Fruit fly (Drosophila melanogaster) whole organism: ENCODE data around the gene CG6878.

Experiments used
- CG8478 ChIP-seq: fragments of >200 bp; optimal IDR thresholded peaks from 2 replicates; lab custom pipeline; 2018; ENCODE audit warnings: inconsistent platforms
- Dll ChIP-seq: fragments of >200 bp; optimal IDR thresholded peaks from 2 replicates; lab custom pipeline; 2017
- EcR ChIP-seq, 2 experiments: fragments of >200 bp; optimal IDR thresholded peaks; 2 replicates each; lab custom pipeline; 2017; ENCODE audit warnings: missing biosample characterization in 2 of 2, missing genetic modification characterization in 2 of 2, missing genetic modification reagents in 2 of 2
- pan ChIP-seq: fragments of >200 bp; optimal IDR thresholded peaks from 2 replicates; lab custom pipeline; 2017
- psq ChIP-seq: fragments of >200 bp; optimal IDR thresholded peaks from 2 replicates; lab custom pipeline; 2017
- usp ChIP-seq: fragments of >200 bp; optimal IDR thresholded peaks from 2 replicates; lab custom pipeline; 2017; ENCODE audit warnings: missing biosample characterization, missing genetic modification characterization, mixed read lengths

The CG6878 gene

dm6 chr3L:15141118-15142003, 20.3 kb upstream of the CG6878 start:
- TF ChIP-seq pan (no peak), usp (no peak), Dll (lab: Kevin White, UChicago) (no peak), CG8478 (lab: Kevin White, UChicago) (peak; percentile 4), psq (lab: Kevin White, UChicago) (no peak), EcR (GFP tag; optimal IDR thresholded peaks at IDR 0.05; lab: Kevin White, UChicago) (peak; percentile 67 to 92)

DNA sequence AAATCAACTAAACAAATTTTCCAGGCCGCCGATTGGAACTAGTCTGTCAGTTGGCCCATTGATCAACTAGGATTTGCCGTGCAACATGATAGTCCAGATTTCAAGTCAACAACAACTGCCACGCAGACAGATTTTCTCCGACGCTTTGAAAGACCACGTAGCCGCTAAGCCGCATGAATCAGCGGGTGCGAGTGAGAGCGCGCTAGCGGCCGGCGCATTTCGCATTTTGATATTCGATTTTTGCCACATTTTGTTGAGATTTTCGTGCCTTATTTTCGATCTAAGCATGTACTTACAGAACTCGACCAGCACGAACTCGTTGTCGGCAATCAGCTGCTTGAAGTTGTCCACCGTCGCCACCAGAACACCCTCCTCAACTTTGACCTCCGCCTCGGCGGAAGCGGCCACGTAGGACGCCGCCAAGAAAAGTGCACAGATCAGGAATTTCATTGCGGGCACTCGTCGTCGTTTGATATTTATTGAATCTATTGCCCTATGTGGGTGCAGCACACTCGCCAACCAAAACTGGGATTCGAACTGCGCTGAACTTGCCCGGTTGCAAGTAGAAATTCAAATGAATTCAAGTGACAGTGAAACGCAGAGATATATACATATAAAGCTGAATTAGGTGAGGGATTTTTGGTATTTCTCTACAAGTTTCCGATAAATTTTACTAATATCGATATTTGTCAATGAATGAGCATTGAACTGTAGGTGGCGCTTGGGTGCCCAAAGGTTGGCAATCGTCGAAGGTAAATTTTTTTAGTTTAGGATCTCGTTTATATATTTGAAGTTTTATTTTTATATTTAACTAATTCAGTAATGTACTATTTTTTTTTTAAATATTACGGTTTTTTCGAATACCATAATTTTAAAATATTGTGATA, 19.4 kb upstream of the CG6878 start, which contains the start of gene Pdi:
Pdi (minus strand) TSS at position 837 of the 887 bp plus-strand sequence.
- TF ChIP-seq EcR (GFP tag; optimal IDR thresholded peaks at IDR 0.05; lab: Kevin White, UChicago), result peak in 1 of 2 experiments; percentile 12
- TF ChIP-seq pan, result no peak

DNA sequence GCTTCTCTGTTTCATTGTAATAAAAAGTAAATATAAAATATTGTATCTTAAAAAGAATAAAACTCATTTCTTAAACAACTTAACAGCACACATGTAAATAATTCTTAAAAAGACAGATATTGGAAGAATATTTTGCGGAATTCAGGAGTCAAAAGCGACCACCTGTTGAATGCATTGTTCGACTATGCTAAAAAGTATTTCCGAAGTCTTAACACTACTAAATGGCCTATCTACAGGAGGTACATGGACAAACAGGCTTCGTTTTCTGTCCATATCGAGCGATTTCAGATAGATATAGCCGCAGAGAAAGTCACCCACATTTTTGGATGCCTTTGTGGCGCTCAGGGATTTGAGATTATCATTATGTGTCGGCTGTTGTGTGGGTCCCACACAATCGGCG, 18.5 kb upstream of the CG6878 start:
- TF ChIP-seq Dll (lab: Kevin White, UChicago) (no peak), EcR (GFP tag; optimal IDR thresholded peaks at IDR 0.05; lab: Kevin White, UChicago) (no peak), usp (no peak), pan (no peak), psq (lab: Kevin White, UChicago) (no peak), CG8478 (lab: Kevin White, UChicago) (no peak)

DNA sequence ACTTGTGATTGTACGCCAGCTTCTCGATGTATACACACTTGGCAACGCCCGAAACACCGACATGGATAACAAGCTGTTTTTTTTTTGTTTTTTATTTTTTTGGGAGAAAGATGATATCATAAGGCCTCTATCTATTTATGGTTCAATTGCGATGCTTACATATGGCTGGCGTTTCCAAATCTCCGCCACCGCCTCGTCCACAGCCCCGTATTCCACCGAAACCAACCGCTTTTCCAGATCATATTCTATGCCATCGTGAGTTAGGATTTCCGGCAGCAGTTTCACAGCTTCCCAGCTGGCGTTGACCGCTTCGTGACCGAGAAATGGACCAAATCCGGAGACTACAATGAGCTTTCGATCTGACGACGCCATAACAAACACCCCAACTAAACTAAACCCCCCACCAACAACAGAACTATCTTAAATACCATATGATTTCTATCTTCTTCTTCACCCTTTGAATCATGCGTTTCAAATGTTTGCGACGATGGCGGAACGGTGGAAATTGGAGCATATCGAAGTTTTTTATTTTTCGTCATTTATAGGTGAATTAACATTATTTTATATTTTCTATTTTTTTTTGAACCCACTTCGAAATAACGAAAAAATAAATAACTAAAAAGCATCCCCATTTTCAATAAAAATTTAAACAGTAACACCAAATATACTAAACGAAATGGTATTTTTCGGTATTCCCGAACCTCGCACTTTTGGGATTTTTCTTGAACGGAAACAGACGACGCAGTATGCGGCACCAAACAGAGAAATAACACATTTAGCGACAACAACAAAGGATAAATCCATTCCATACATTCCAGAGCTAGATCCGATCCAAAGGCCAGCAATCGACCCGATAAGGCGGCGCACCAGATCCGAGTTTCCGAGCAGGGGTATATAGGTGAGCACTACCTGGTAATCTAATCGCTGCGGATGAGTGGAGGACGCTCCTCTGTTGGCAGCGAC, 17.7 kb upstream of the CG6878 start, which contains the start of the genes CG32147 and Pex3:
CG32147 (minus strand) TSS at position 422 of the 963 bp plus-strand sequence.
Pex3 (plus strand) TSS at position 718 of the 963 bp plus-strand sequence.
- TF ChIP-seq usp (no peak), pan (no peak), psq (lab: Kevin White, UChicago) (no peak), Dll (lab: Kevin White, UChicago) (no peak), CG8478 (lab: Kevin White, UChicago) (no peak), EcR (GFP tag; optimal IDR thresholded peaks at IDR 0.05; lab: Kevin White, UChicago) (no peak)

DNA sequence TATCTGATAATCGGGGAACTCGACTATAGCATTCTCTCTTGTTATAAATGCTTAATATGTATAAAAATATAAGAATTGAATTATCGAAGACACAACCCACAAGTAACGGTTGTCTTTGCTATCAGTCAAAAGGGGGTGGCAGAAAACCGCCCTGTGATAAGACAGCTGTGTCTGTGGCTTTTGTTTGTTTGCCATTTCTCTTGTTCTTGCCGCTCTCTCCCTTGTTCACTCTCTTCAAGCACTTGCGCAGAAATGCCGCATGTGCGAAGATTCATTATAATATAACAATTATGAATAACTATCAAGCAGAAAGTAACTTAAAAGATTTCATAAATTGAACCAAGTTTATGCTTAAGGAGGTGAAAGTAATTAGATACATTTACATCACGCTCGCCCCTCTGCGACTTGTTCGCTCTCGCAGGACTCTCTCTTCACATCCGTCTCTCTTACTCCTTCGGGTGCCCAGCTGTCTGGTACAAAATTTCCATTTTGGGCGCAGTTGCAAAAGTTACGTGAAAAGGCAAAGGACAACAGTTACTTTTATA, 14.9 kb upstream of the CG6878 start, which contains the start of gene FucTA:
FucTA (plus strand) TSS at position 495 of the 545 bp plus-strand sequence.
- TF ChIP-seq psq (lab: Kevin White, UChicago) (no peak), usp (no peak), EcR (GFP tag; optimal IDR thresholded peaks at IDR 0.05; lab: Kevin White, UChicago) (no peak)

DNA sequence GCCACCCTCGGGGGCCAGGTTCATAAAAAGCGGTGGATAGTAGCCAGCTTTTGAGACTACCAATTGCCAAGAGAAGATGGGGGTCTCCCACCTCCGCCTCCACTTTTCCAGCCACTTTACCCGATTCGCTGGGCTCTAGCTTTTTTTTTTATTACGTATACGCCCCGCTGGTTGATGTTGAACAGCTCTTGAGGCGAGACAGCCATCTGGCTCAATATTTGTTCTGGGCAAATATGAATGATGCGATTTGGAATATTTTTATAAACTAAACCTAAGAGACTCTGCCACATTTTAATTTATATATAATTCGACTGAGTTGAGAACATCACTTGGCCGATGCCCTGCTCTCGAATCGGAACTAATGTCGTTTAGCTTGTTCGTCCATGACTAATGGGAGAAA, 11.6 kb upstream of the CG6878 start:
- no peak for TF ChIP-seq CG8478 (lab: Kevin White, UChicago)
- TF ChIP-seq usp, result no peak
- no peak for TF ChIP-seq Dll (lab: Kevin White, UChicago)
- no peak for TF ChIP-seq pan
- TF ChIP-seq psq (lab: Kevin White, UChicago), result no peak
- TF ChIP-seq EcR (GFP tag; optimal IDR thresholded peaks at IDR 0.05; lab: Kevin White, UChicago), result no peak

DNA sequence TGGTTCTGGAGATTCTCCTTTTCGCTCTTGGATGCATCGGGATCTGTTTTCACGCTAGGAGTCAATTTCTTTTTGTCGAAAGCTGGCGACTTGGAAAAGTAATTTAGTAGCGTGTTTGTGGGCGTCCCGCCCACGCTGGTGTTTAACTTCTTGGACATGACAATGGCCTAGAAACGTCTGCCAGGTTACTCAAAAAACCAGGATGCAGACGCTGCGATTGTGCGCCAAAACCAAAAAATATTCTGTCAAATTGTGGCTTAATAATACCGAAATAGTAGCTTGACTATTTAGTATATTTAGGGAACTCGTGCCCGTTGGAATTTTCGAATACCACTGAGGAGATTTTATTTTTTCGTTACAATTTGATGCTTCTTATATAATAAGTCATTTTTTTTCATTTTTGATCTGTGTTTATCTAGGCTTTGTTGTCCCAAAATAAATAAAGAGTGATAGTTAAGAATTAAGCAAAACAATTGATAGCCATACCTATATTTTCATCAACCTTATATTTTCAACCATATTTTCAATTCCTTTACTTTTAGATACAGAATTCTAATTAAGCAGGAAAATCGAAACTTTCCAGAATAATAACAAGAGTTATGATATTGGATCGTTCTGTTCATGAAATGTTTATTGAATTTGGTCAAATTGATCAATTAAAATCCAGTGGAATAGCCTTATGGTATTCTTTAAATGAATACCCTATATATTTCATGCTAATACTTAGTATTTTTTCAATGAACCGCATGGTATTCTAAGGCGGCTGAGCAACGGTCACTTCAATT, 3.1 kb upstream of the CG6878 start, which contains the start of the genes Msh6 and Prp31:
Msh6 (minus strand) TSS at position 233 of the 785 bp plus-strand sequence.
Prp31 (plus strand) TSS at position 771 of the 785 bp plus-strand sequence.
- TF ChIP-seq psq (lab: Kevin White, UChicago) (no peak), Dll (lab: Kevin White, UChicago) (no peak), EcR (GFP tag; optimal IDR thresholded peaks at IDR 0.05; lab: Kevin White, UChicago) (no peak), usp (no peak), pan (no peak), CG8478 (lab: Kevin White, UChicago) (no peak)

DNA sequence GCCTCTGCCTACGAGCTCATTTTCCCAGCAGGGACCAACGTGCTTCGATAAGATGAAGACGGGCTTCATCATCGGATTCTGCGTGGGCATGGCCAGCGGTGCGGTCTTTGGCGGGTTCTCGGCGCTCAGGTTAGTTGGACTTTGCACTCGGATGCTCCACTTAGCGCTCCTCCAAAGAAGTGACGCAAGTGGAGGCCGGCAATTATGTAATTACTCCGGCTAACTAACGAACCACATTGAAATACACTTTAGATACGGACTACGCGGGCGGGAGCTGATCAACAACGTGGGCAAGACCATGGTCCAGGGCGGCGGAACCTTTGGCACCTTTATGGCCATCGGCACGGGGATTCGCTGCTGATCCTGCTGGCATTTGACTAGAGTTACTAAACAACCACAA, 388 bp downstream of the CG6878 start:
- TF ChIP-seq Dll (lab: Kevin White, UChicago) (no peak), usp (no peak), EcR (GFP tag; optimal IDR thresholded peaks at IDR 0.05; lab: Kevin White, UChicago) (no peak), CG8478 (lab: Kevin White, UChicago) (no peak), pan (no peak), psq (lab: Kevin White, UChicago) (no peak)

DNA sequence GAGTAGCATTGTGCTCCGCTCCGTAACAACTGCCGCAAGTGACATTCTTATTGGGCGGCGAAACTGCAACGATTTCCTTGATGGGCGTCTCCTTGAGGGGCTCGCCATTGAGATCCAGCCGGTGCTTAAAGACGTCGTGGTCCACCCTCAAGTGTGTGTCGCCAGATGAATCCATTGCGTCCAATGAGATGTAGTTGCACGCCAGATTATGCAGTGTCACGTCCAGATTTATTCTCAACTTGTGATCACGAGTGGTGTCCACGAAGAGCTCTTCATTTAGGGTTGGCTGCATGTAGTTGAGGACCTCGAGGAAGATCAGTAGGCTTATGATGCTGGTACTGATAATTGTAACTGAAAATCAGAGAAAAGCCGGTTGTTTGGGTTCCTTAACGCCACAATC, 1.4 kb downstream of the CG6878 start:
- no peak for TF ChIP-seq EcR (GFP tag; optimal IDR thresholded peaks at IDR 0.05; lab: Kevin White, UChicago)

dm6 chr3L:15163414-15163813, 1.8 kb downstream of the CG6878 start, which contains the start of gene CG7011:
Gene CG7011, minus strand, starts transcription at chr3L:15163628.
- TF ChIP-seq EcR (GFP tag; optimal IDR thresholded peaks at IDR 0.05; lab: Kevin White, UChicago) (no peak), CG8478 (lab: Kevin White, UChicago) (no peak), psq (lab: Kevin White, UChicago) (no peak), usp (no peak), Dll (lab: Kevin White, UChicago) (no peak), pan (no peak)
